Worm (Caenorhabditis elegans): Measurements from ENCODE around the gene srw-15.

DNA sequence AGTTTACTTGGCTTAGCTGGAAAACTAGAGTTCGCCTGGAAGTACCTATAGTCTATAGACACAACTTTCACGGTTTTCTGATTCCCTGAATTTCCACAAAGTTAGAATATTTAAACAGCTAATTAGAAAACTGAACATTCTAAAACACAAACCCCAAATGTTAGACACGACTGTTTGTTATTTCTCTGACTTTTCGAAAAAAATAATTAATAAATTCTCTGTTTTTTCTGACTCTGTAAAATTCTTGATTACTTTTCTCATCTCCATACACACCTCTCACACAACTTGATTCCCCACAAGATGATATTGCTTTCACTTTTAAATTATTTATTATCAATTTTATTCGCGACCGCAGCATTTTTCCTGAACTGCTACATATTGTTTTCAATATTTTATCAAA, 23.2 kb downstream of the srw-15 start, which contains the start of gene srbc-75:
- TF ChIP-seq him-1 (tag; optimal IDR thresholded peaks at IDR 0.05) (no peak), dao-5 (tag; optimal IDR thresholded peaks at IDR 0.05) (no peak)
